Worm (Caenorhabditis elegans) whole organism, late embryonic: ENCODE measurements around the gene M151.2.

Experiments used
- ama-1 ChIP-seq: fragments of 150-350 bp; optimal IDR thresholded peaks from 2 replicates; lab custom pipeline; 2014
- ceh-18 ChIP-seq: sonication (generic microtip); optimal IDR thresholded peaks from 2 replicates; lab custom pipeline; 2016; ENCODE audit warnings: missing genetic modification characterization, missing compliant biosample characterization
- ceh-22 ChIP-seq: sonication (generic microtip); optimal IDR thresholded peaks from 2 replicates; lab custom pipeline; 2017; ENCODE audit warnings: missing biosample characterization, missing genetic modification characterization
- elt-2 ChIP-seq: sonication (generic microtip); optimal IDR thresholded peaks from 2 replicates; lab custom pipeline; 2016; ENCODE audit warnings: missing genetic modification reagents, missing genetic modification characterization, missing compliant biosample characterization
- ets-4 ChIP-seq: sonication (generic microtip); optimal IDR thresholded peaks from 2 replicates; lab custom pipeline; 2016; ENCODE audit warnings: missing genetic modification characterization, missing compliant biosample characterization
- eyg-1 ChIP-seq: sonication (generic microtip); optimal IDR thresholded peaks from 2 replicates; lab custom pipeline; 2016; ENCODE audit warnings: missing genotype, missing genetic modification characterization, missing compliant biosample characterization
- gmeb-2 ChIP-seq: sonication (generic microtip); optimal IDR thresholded peaks from 2 replicates; lab custom pipeline; 2016; ENCODE audit warnings: missing genetic modification characterization, inconsistent platforms, missing compliant biosample characterization
- npax-4 ChIP-seq: sonication (generic microtip); optimal IDR thresholded peaks from 2 replicates; lab custom pipeline; 2016; ENCODE audit warnings: missing genetic modification characterization, missing compliant biosample characterization
- pag-3 ChIP-seq: sonication (generic microtip); optimal IDR thresholded peaks from 2 replicates; lab custom pipeline; 2016; ENCODE audit warnings: missing compliant biosample characterization, missing genetic modification characterization, borderline replicate concordance
- pqm-1 ChIP-seq: sonication (generic microtip); optimal IDR thresholded peaks from 2 replicates; lab custom pipeline; 2016; ENCODE audit warnings: missing genetic modification characterization, missing compliant biosample characterization
- unc-55 ChIP-seq: sonication (generic microtip); optimal IDR thresholded peaks from 2 replicates; lab custom pipeline; 2017; ENCODE audit warnings: missing biosample characterization, missing genetic modification reagents, missing genetic modification characterization

DNA sequence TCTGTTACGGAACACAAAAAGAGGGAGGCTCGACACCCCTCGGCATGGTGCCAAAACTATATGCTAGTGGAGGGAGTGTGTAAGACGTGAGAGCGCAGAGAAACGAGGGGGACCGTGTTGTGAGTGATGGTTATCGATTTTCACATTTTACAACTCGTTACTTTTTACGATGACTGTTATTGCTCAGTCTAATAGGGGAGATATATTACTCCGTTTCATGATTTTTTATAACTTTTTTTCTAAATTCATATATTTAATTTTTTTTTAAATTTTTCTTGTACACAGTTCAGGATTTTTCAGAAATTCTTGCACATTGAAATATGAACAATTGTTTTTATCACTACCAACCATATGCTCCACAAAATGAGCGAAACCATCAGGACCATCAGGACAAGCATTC, 24.5 kb downstream of the M151.2 start, which contains the start of gene F19B10.5:
- TF ChIP-seq unc-55 (GFP tag; lab: Kevin White, UChicago) (no peak), ceh-18 (tag; lab: Kevin White, UChicago) (no peak), elt-2 (tag; lab: Kevin White, UChicago) (no peak), eyg-1 (no peak), npax-4 (tag; lab: Kevin White, UChicago) (no peak), ceh-22 (tag; lab: Kevin White, UChicago) (no peak), pag-3 (tag; lab: Kevin White, UChicago) (no peak), ama-1 (lab: Kevin White, UChicago) (no peak), pqm-1 (tag; lab: Kevin White, UChicago) (no peak), ets-4 (no peak), gmeb-2 (no peak)
